Fruit fly (Drosophila melanogaster) whole organism: Measurements from ENCODE around the gene Acbp1.

ENCODE experiments used
- CG8478 ChIP-seq: fragments of >200 bp; optimal IDR thresholded peaks from 2 replicates; lab custom pipeline; 2018; ENCODE audit warnings: inconsistent platforms
- Dll ChIP-seq: fragments of >200 bp; optimal IDR thresholded peaks from 2 replicates; lab custom pipeline; 2017
- psq ChIP-seq: fragments of >200 bp; optimal IDR thresholded peaks from 2 replicates; lab custom pipeline; 2017

DNA sequence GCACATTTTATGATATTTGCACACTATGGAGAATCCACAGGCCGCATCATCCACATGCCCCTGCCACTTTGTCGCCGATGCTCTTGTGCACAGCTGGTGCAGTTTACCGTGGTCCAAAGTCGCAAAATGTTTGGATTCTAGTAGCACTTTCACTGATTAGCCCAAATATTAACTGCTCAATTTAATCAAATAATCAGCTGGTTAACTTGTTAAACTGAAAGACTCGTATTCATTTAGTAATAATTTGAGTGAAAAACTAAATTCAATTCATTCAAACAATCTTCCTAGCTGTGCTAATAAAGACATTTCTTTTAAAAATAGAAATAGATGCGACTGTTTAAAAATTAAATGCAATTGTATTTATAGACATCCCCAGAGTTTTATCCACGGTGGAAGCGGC, 5.8 kb upstream of the Acbp1 start:
- TF ChIP-seq psq (lab: Kevin White, UChicago): no peak
- no peak for TF ChIP-seq Dll
- TF ChIP-seq CG8478 (lab: Kevin White, UChicago): no peak
